Worm (Caenorhabditis elegans) whole organism, midembryonic: Measurements from ENCODE around the gene F55D1.1.

ENCODE experiments used
- T22C8.4 ChIP-seq: fragments of 200-800 bp; sonication (Bioruptor generic); IDR thresholded peaks from 2 replicates; pipeline ENCODE4 v1.3.6; 2022; ENCODE audit warnings: missing genetic modification characterization, missing compliant biosample characterization
- cog-1 ChIP-seq: sonication (generic microtip); optimal IDR thresholded peaks from 2 replicates; lab custom pipeline; 2016; ENCODE audit warnings: missing genetic modification characterization, missing compliant biosample characterization
- flt-1 ChIP-seq: fragments of 200-800 bp; sonication (Bioruptor generic); IDR thresholded peaks from 2 replicates; pipeline ENCODE4 v1.3.6; 2022; ENCODE audit warnings: missing genetic modification characterization, missing compliant biosample characterization
- klf-2 ChIP-seq: fragments of 200-800 bp; sonication (Bioruptor generic); conservative IDR thresholded peaks from 2 replicates; pipeline ENCODE4 v1.3.6; 2022; ENCODE audit warnings: missing genetic modification reagents, missing genetic modification characterization, missing compliant biosample characterization
- med-1 ChIP-seq: sonication (generic microtip); optimal IDR thresholded peaks from 2 replicates; lab custom pipeline; 2017; ENCODE audit warnings: missing genetic modification characterization, mild to moderate bottlenecking, missing compliant biosample characterization, antibody characterized with exemption, missing genetic modification reagents; ENCODE audit not compliant: insufficient read depth
- ref-1 ChIP-seq: fragments of 200-800 bp; sonication (Bioruptor generic); conservative IDR thresholded peaks from 2 replicates; pipeline ENCODE4 v1.3.6; 2022; ENCODE audit warnings: missing genetic modification reagents, missing genetic modification characterization, missing compliant biosample characterization
- tab-1 ChIP-seq: fragments of 200-800 bp; sonication (Bioruptor generic); IDR thresholded peaks from 2 replicates; pipeline ENCODE4 v1.3.6; 2022; ENCODE audit warnings: missing genetic modification characterization, missing compliant biosample characterization
- ztf-29 ChIP-seq: fragments of 200-800 bp; sonication (Bioruptor generic); IDR thresholded peaks from 2 replicates; pipeline ENCODE4 v1.3.6; 2022; ENCODE audit warnings: missing genetic modification reagents, missing genetic modification characterization, missing compliant biosample characterization

DNA sequence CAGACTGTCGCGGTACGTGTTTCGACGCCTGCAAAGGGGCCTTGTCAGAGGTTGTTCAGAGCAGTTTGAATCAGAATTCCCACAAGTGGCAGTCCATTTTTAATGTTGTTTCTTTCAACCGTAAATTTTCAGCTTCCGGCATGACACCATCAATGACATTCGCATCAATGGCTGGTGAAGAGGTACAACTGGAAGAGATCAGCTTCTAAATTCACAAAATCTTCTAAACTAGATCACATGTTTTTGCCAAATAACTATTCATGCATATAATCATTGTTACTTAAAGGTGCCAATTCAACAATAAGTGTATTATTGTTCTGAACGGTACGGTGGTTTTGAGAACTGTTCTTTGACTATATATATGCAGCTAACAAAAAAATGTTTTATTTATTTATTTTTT, 42.3 kb upstream of the F55D1.1 start:
- TF ChIP-seq cog-1 (tag; lab: Kevin White, UChicago) (no peak), T22C8.4 (no peak), ztf-29 (GFP tag; lab: Robert Waterston, UW) (no peak), flt-1 (GFP tag; lab: Robert Waterston, UW) (no peak), ref-1 (GFP tag; lab: Robert Waterston, UW) (no peak), klf-2 (GFP tag; lab: Robert Waterston, UW) (no peak), tab-1 (GFP tag; lab: Robert Waterston, UW) (no peak), med-1 (GFP tag; lab: Kevin White, UChicago) (no peak)
